Fruit fly (Drosophila melanogaster) whole organism, adult: Measurements from ENCODE around the gene CG13247.

Experiments
- CG11617 ChIP-seq: fragments of 200-800 bp; sonication (Bioruptor generic); optimal IDR thresholded peaks from 2 replicates; lab custom pipeline; 2017; ENCODE audit warnings: mild to moderate bottlenecking, missing biosample characterization, missing genetic modification reagents, missing genetic modification characterization
- CG12768 ChIP-seq: fragments of 200-800 bp; sonication (Bioruptor generic); optimal IDR thresholded peaks from 2 replicates; lab custom pipeline; 2017; ENCODE audit warnings: missing biosample characterization, missing genetic modification characterization, mild to moderate bottlenecking, moderate library complexity, missing genetic modification reagents
- CG14711 ChIP-seq: fragments of 200-800 bp; sonication (Bioruptor generic); optimal IDR thresholded peaks from 2 replicates; lab custom pipeline; 2018; ENCODE audit warnings: missing biosample characterization, mild to moderate bottlenecking, missing genetic modification characterization, moderate library complexity
- CG1620 ChIP-seq: fragments of 200-800 bp; sonication (Bioruptor generic); optimal IDR thresholded peaks from 2 replicates; lab custom pipeline; 2016; ENCODE audit warnings: missing biosample characterization, missing genetic modification characterization
- CG33017 ChIP-seq: fragments of 200-800 bp; sonication (Bioruptor generic); optimal IDR thresholded peaks from 2 replicates; lab custom pipeline; 2018; ENCODE audit warnings: missing biosample characterization, mild to moderate bottlenecking, missing genetic modification characterization, moderate library complexity
- CG5204 ChIP-seq: fragments of 200-800 bp; sonication (Bioruptor generic); optimal IDR thresholded peaks from 2 replicates; lab custom pipeline; 2016; ENCODE audit warnings: missing biosample characterization, missing genetic modification characterization
- CG7045 ChIP-seq: fragments of 200-800 bp; sonication (Bioruptor generic); optimal IDR thresholded peaks from 2 replicates; lab custom pipeline; 2017; ENCODE audit warnings: missing biosample characterization, mild to moderate bottlenecking, missing genetic modification characterization
- CG7101 ChIP-seq: fragments of 200-800 bp; sonication (Bioruptor generic); optimal IDR thresholded peaks from 2 replicates; lab custom pipeline; 2018; ENCODE audit warnings: missing biosample characterization, mild to moderate bottlenecking, missing genetic modification characterization, moderate library complexity
- Clk ChIP-seq: fragments of 200-800 bp; sonication (Bioruptor generic); optimal IDR thresholded peaks from 2 replicates; lab custom pipeline; 2017; ENCODE audit warnings: missing biosample characterization, missing genetic modification characterization
- Crg-1 ChIP-seq: fragments of 200-800 bp; sonication (Bioruptor generic); optimal IDR thresholded peaks from 2 replicates; lab custom pipeline; 2016; ENCODE audit warnings: missing biosample characterization, missing genetic modification characterization
- Hr96 ChIP-seq: fragments of 200-800 bp; sonication (Bioruptor generic); optimal IDR thresholded peaks from 2 replicates; lab custom pipeline; 2016; ENCODE audit warnings: missing biosample characterization, missing genetic modification characterization
- Mnt ChIP-seq: fragments of 200-800 bp; sonication (Bioruptor generic); optimal IDR thresholded peaks from 2 replicates; lab custom pipeline; 2016; ENCODE audit warnings: missing biosample characterization, mild to moderate bottlenecking, missing genetic modification characterization
- bab1 ChIP-seq: fragments of 200-800 bp; sonication (Bioruptor generic); optimal IDR thresholded peaks from 3 replicates; lab custom pipeline; 2019; ENCODE audit warnings: missing biosample characterization, mild to moderate bottlenecking, missing genetic modification characterization, moderate library complexity
- cic ChIP-seq: fragments of 200-800 bp; sonication (Bioruptor generic); optimal IDR thresholded peaks from 2 replicates; lab custom pipeline; 2017; ENCODE audit warnings: missing biosample characterization, mild to moderate bottlenecking, missing genetic modification characterization, moderate library complexity
- cnc ChIP-seq, 2 experiments: fragments of >200 bp; optimal IDR thresholded peaks; 2 replicates each; lab custom pipeline; 2017
- kay ChIP-seq: fragments of 200-800 bp; sonication (Bioruptor generic); peaks from one replicate; lab custom pipeline; 2016; ENCODE audit warnings: missing biosample characterization, missing genetic modification characterization, borderline replicate concordance
- ovo ChIP-seq: fragments of 200-800 bp; sonication (Bioruptor generic); optimal IDR thresholded peaks from 2 replicates; lab custom pipeline; 2016; ENCODE audit warnings: missing biosample characterization, missing genetic modification characterization
- pad ChIP-seq: fragments of 200-800 bp; sonication (Bioruptor generic); optimal IDR thresholded peaks from 3 replicates; lab custom pipeline; 2017; ENCODE audit warnings: missing biosample characterization, missing genetic modification characterization, mild to moderate bottlenecking, moderate library complexity, missing genetic modification reagents
- tj ChIP-seq: fragments of 200-800 bp; sonication (Bioruptor generic); optimal IDR thresholded peaks from 3 replicates; lab custom pipeline; 2017; ENCODE audit warnings: missing biosample characterization, mild to moderate bottlenecking, missing genetic modification characterization, moderate library complexity
- toe ChIP-seq: fragments of 200-800 bp; sonication (Bioruptor generic); optimal IDR thresholded peaks from 2 replicates; lab custom pipeline; 2016; ENCODE audit warnings: missing biosample characterization, missing genetic modification characterization

The CG13247 gene

DNA sequence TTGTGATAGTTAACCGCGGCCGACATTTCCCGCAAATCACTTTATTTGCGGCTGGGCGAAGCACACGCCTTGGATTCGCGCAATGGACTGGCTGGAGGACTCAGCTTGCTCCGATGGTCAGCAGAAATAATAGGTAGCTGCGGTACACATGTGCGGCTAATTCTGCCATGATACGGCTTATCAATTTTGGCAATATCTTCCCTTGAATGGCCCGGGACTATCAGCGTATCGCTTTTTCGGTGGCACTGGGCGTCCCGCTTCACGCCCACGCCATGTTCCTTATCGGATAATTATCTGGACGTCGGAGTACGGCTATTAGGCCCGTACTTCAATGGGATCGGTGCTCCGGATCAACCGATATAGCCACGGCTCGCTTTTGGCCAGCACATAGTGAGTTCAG, 4.0 kb upstream of the CG13247 start:
- TF ChIP-seq CG12768 (GFP tag; lab: Kevin White, UChicago) (no peak), CG7101 (tag; lab: Kevin White, UChicago) (no peak), Crg-1 (GFP tag; lab: Kevin White, UChicago) (no peak), cnc (optimal IDR thresholded peaks at IDR 0.05; lab: Kevin White, UChicago) (no peak), cic (GFP tag; lab: Kevin White, UChicago) (no peak), kay (GFP tag; lab: Kevin White, UChicago) (no peak)

DNA sequence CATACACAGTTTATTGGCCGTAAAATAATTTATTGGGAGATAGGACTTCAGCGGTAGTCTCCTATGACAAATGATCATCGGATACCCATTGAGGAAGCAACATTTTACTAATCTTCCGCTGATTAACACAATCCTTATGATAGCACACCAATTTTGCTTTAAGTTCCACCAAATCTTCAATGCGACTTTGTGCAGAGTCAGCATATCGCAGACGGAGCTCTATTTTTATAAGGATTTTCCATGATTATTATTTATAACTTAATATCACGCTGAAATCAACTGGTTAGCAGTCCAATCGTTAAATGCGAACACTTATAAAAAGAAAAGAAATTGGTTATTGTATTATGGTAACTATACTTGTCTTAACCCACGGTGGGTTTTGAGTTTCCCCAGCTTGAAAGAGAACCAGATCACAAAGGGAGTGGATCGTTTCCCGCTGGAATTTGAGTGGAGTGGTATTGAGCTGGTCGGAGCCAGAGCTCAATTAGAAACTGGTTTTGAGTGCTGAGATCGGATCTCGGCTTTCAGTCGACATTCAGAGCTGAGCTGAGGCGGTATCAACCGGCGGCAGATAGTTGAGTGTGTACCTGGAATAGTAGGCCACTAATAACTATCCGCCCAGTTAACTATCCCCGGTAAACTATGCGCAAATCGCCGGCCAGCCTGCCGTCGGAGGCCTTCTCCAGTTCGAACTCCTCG, 3.3 kb upstream of the CG13247 start, which contains the start of the genes Toll-9 and in:
TSS of gene Toll-9 (minus strand) at position 51 of the 699 bp plus-strand sequence.
TSS of gene in (plus strand) at position 525 of the 699 bp plus-strand sequence.
- TF ChIP-seq Mnt (GFP tag; lab: Kevin White, UChicago) (no peak), Crg-1 (GFP tag; lab: Kevin White, UChicago) (no peak), CG33017 (tag; lab: Kevin White, UChicago) (no peak), CG1620 (GFP tag; lab: Kevin White, UChicago) (no peak), Hr96 (GFP tag; lab: Kevin White, UChicago) (no peak), CG5204 (GFP tag; lab: Kevin White, UChicago) (no peak), toe (no peak), cnc (optimal IDR thresholded peaks at IDR 0.05; lab: Kevin White, UChicago) (no peak), CG11617 (GFP tag; lab: Kevin White, UChicago) (no peak), CG14711 (tag; lab: Kevin White, UChicago) (no peak), pad (no peak), CG7101 (tag; lab: Kevin White, UChicago) (no peak), tj (no peak), Clk (GFP tag; lab: Kevin White, UChicago) (no peak), bab1 (GFP tag; lab: Kevin White, UChicago) (no peak)

DNA sequence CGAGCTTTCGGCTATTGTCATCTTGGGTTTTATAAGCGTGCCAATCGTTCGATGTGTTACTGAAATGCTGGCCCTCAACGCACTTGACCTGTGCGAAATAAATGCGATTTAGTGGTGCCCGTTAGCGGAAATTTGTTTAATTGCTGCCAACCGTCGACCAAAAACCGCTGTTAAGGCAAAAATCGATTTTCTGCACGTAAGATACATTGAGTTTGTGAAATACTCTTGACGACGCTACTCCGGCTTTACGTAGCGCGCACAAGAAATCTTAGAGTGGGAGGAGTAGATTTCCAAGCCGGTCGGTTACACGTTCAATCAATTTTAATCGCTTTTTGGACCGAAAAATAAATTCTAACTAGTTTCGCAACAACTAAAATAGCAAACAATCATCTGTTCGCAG, 5.4 kb downstream of the CG13247 start:
- TF ChIP-seq tj, result no peak
- TF ChIP-seq Crg-1 (GFP tag; lab: Kevin White, UChicago), result no peak
- TF ChIP-seq CG12768 (GFP tag; lab: Kevin White, UChicago), result no peak
- TF ChIP-seq cic (GFP tag; lab: Kevin White, UChicago), result no peak
- no peak for TF ChIP-seq CG11617 (GFP tag; lab: Kevin White, UChicago)
- TF ChIP-seq bab1 (GFP tag; lab: Kevin White, UChicago), result no peak
- no peak for TF ChIP-seq toe
- no peak for TF ChIP-seq CG1620 (GFP tag; lab: Kevin White, UChicago)
- TF ChIP-seq Mnt (GFP tag; lab: Kevin White, UChicago), result no peak
- TF ChIP-seq CG7101 (tag; lab: Kevin White, UChicago), result no peak
- TF ChIP-seq kay (GFP tag; lab: Kevin White, UChicago), result no peak
- no peak for TF ChIP-seq Clk (GFP tag; lab: Kevin White, UChicago)
- TF ChIP-seq ovo (GFP tag; lab: Kevin White, UChicago), result no peak
- no peak for TF ChIP-seq CG33017 (tag; lab: Kevin White, UChicago)
- TF ChIP-seq Hr96 (GFP tag; lab: Kevin White, UChicago), result no peak
- TF ChIP-seq CG7045, result no peak
- no peak for TF ChIP-seq CG5204 (GFP tag; lab: Kevin White, UChicago)
- TF ChIP-seq CG14711 (tag; lab: Kevin White, UChicago), result no peak
- TF ChIP-seq cnc (optimal IDR thresholded peaks at IDR 0.05; lab: Kevin White, UChicago), result no peak

DNA sequence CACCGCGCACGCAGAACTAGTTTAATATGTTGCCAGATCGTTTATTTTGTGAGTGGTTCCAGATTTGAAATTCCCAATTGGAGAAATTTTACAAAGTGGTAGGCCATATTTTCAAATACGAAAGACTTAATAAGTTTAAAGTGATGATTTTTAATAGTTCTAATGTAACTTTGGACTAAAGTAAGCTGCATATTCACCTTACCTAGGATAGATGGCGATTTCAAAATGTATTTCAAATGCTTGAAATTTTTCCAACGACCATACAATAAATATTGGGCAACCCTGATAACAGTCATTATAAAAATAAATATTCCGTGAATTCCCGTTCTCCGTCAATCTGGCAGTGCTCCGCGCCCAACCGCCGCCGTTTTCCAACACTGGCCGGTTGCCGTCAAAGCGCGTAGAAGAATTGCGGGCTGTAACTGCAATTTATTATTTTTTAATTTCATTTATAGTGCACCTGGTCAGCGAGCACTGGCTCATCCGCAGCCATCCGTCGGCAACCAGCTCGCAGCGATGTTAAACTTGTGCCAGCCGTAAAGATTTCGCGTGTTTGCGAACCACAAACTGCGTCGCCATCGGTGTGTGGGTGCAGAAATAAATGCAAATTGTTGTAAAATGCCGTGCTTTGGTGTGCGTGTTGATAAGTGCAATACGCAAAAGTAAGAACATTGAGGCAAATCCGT, 5.9 kb downstream of the CG13247 start, which contains the start of the genes Ide and RhoBTB:
TSS of gene Ide (minus strand) at position 19 of the 686 bp plus-strand sequence.
TSS of gene RhoBTB (plus strand) at position 365 of the 686 bp plus-strand sequence.
- TF ChIP-seq CG14711 (tag; lab: Kevin White, UChicago), result peak; percentile 79
- TF ChIP-seq Clk (GFP tag; lab: Kevin White, UChicago), result peak; percentile 76
- peak; percentile 84 for TF ChIP-seq CG7045
- peak; percentile 82 for TF ChIP-seq CG7101 (tag; lab: Kevin White, UChicago)
- peak; percentile 46 for TF ChIP-seq bab1 (GFP tag; lab: Kevin White, UChicago)
- TF ChIP-seq pad, result peak; percentile 73
- peak; percentile 80 for TF ChIP-seq CG12768 (GFP tag; lab: Kevin White, UChicago)
- peak; percentile 81 for TF ChIP-seq ovo (GFP tag; lab: Kevin White, UChicago)
- no peak for TF ChIP-seq cnc (optimal IDR thresholded peaks at IDR 0.05; lab: Kevin White, UChicago)
- TF ChIP-seq toe, result peak; percentile 96
- peak; percentile 93 for TF ChIP-seq Hr96 (GFP tag; lab: Kevin White, UChicago)
- TF ChIP-seq CG11617 (GFP tag; lab: Kevin White, UChicago), result peak; percentile 80
- TF ChIP-seq Mnt (GFP tag; lab: Kevin White, UChicago), result peak; percentile 73
- peak; percentile 91 for TF ChIP-seq CG1620 (GFP tag; lab: Kevin White, UChicago)
- peak; percentile 54 for TF ChIP-seq cic (GFP tag; lab: Kevin White, UChicago)
- TF ChIP-seq kay (GFP tag; lab: Kevin White, UChicago), result no peak
- peak; percentile 70 for TF ChIP-seq CG33017 (tag; lab: Kevin White, UChicago)
- TF ChIP-seq CG5204 (GFP tag; lab: Kevin White, UChicago), result peak; percentile 94
- TF ChIP-seq tj, result peak; percentile 69
- TF ChIP-seq Crg-1 (GFP tag; lab: Kevin White, UChicago), result peak; percentile 88

DNA sequence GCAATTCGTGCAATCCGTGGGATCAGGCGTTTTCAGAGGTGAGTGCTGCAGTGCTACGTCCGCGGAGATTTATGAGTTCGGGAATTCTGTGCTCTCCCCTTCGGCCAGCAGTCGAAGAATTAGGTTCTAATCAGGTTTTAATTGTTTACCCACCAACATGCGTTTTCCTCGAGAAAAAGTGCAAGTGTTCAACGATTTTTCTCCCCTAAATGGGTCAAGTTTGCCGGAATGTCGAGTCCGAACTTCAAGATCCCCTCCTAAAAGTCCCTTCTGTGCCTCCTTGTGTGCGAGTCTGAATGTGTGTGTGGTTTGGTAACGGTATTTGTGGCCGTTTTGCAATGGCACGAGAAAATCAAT, 6.4 kb downstream of the CG13247 start:
- TF ChIP-seq CG5204 (GFP tag; lab: Kevin White, UChicago) (no peak), cic (GFP tag; lab: Kevin White, UChicago) (peak; percentile 15)
